Worm (Caenorhabditis elegans) whole organism, mixed stage, embryonic: ENCODE results near the gene R08D7.5.

Experiments used
- mab-5 ChIP-seq: fragments of 150-350 bp; optimal IDR thresholded peaks from 2 replicates; lab custom pipeline; 2014; ENCODE audit warnings: missing biosample characterization, missing genetic modification characterization
- nhr-76 ChIP-seq: sonication (generic microtip); optimal IDR thresholded peaks from 2 replicates; lab custom pipeline; 2017; ENCODE audit warnings: missing biosample characterization, missing genetic modification characterization
- snpc-4 ChIP-seq: fragments of 150-350 bp; optimal IDR thresholded peaks from 2 replicates; lab custom pipeline; 2014; ENCODE audit warnings: missing biosample characterization, missing genetic modification characterization

ce11 chrIII:9022535-9022934, 48.6 kb downstream of the R08D7.5 start, which contains the start of gene F59B2.14:
- no peak for TF ChIP-seq mab-5 (tag; lab: Kevin White, UChicago)
- TF ChIP-seq nhr-76 (tag; lab: Kevin White, UChicago) = no peak
- no peak for TF ChIP-seq snpc-4
